Fruit fly (Drosophila melanogaster) whole organism: ENCODE results near the gene Pdh.

Source experiments
- CG8478 ChIP-seq: fragments of >200 bp; optimal IDR thresholded peaks from 2 replicates; lab custom pipeline; 2018; ENCODE audit warnings: inconsistent platforms
- Dll ChIP-seq: fragments of >200 bp; optimal IDR thresholded peaks from 2 replicates; lab custom pipeline; 2017
- pan ChIP-seq: fragments of >200 bp; optimal IDR thresholded peaks from 2 replicates; lab custom pipeline; 2017
- psq ChIP-seq: fragments of >200 bp; optimal IDR thresholded peaks from 2 replicates; lab custom pipeline; 2017

dm6 chr3L:16339873-16340272 lies 14.2 kb downstream of the Pdh start:
- TF ChIP-seq CG8478 (lab: Kevin White, UChicago) (no peak), pan (lab: Kevin White, UChicago) (no peak), Dll (lab: Kevin White, UChicago) (no peak), psq (no peak)
